Fruit fly (Drosophila melanogaster) whole organism, embryonic: Measurements from ENCODE around the gene CG1979.

Source experiments
- CG10565 ChIP-seq: fragments of 200-800 bp; sonication (Bioruptor generic); optimal IDR thresholded peaks from 3 replicates; lab custom pipeline; 2016; ENCODE audit warnings: missing biosample characterization, mild to moderate bottlenecking, missing genetic modification characterization
- CG11723 ChIP-seq: fragments of 200-800 bp; sonication (Bioruptor generic); optimal IDR thresholded peaks from 2 replicates; lab custom pipeline; 2017; ENCODE audit warnings: missing biosample characterization, mild to moderate bottlenecking, missing genetic modification characterization
- CG12659 ChIP-seq: fragments of 200-800 bp; sonication (Bioruptor generic); optimal IDR thresholded peaks from 3 replicates; lab custom pipeline; 2017; ENCODE audit warnings: mild to moderate bottlenecking, missing biosample characterization, missing genetic modification reagents, missing genetic modification characterization
- CG13287 ChIP-seq: fragments of 200-800 bp; sonication (Bioruptor generic); IDR thresholded peaks from 2 replicates; pipeline ENCODE4 v1.3.6; 2022; ENCODE audit warnings: missing biosample characterization, missing genetic modification characterization; ENCODE audit not compliant: partially characterized antibody
- CG1647 ChIP-seq: fragments of 200-800 bp; sonication (Bioruptor generic); optimal IDR thresholded peaks from 3 replicates; lab custom pipeline; 2016; ENCODE audit warnings: missing biosample characterization, missing genetic modification characterization
- CG18619 ChIP-seq: fragments of 200-800 bp; sonication (Bioruptor generic); optimal IDR thresholded peaks from 3 replicates; lab custom pipeline; 2017; ENCODE audit warnings: missing biosample characterization, mild to moderate bottlenecking, missing genetic modification characterization
- CG32767 ChIP-seq: fragments of 200-800 bp; sonication (Bioruptor generic); IDR thresholded peaks from 2 replicates; pipeline ENCODE4 v1.3.6; 2022; ENCODE audit warnings: missing biosample characterization, missing genetic modification characterization
- CG3847 ChIP-seq: fragments of 200-800 bp; sonication (Bioruptor generic); IDR thresholded peaks from 2 replicates; pipeline ENCODE4 v1.3.6; 2022; ENCODE audit warnings: missing biosample characterization, missing genetic modification characterization
- CG3995 ChIP-seq: fragments of 200-800 bp; sonication (Bioruptor generic); optimal IDR thresholded peaks from 3 replicates; lab custom pipeline; 2016; ENCODE audit warnings: missing biosample characterization, missing genetic modification characterization
- CG4617 ChIP-seq: fragments of 200-800 bp; sonication (Bioruptor generic); optimal IDR thresholded peaks from 3 replicates; lab custom pipeline; 2016; ENCODE audit warnings: missing biosample characterization, missing genetic modification characterization, borderline replicate concordance
- CG4707 ChIP-seq: fragments of 200-800 bp; sonication (Bioruptor generic); optimal IDR thresholded peaks from 2 replicates; lab custom pipeline; 2018; ENCODE audit warnings: missing biosample characterization, mild to moderate bottlenecking, missing genetic modification characterization, moderate library complexity
- CG7357 ChIP-seq: fragments of 200-800 bp; sonication (Bioruptor generic); IDR thresholded peaks from 3 replicates; pipeline ENCODE4 v1.3.6; 2022; ENCODE audit warnings: missing biosample characterization, missing genetic modification characterization
- CG7745 ChIP-seq: fragments of 200-800 bp; sonication (Bioruptor generic); optimal IDR thresholded peaks from 2 replicates; lab custom pipeline; 2018; ENCODE audit warnings: missing biosample characterization, mild to moderate bottlenecking, missing genetic modification characterization, moderate library complexity
- CrebB ChIP-seq: fragments of 200-800 bp; sonication (Bioruptor generic); optimal IDR thresholded peaks from 3 replicates; lab custom pipeline; 2018; ENCODE audit warnings: missing biosample characterization, mild to moderate bottlenecking, missing genetic modification characterization
- Dll ChIP-seq: fragments of 200-800 bp; sonication (Bioruptor generic); IDR thresholded peaks from 4 replicates; pipeline ENCODE4 v1.3.6; 2022; ENCODE audit warnings: missing biosample characterization, missing genetic modification characterization; ENCODE audit not compliant: partially characterized antibody
- Dp ChIP-seq: fragments of 200-800 bp; sonication (Bioruptor generic); optimal IDR thresholded peaks from 2 replicates; lab custom pipeline; 2018; ENCODE audit warnings: missing biosample characterization, mild to moderate bottlenecking, missing genetic modification characterization, moderate library complexity
- E2f2 ChIP-seq: fragments of 200-800 bp; sonication (Bioruptor generic); IDR thresholded peaks from 2 replicates; pipeline ENCODE4 v1.3.6; 2022; ENCODE audit warnings: missing biosample characterization, missing genetic modification characterization
- Gsc ChIP-seq: fragments of 200-800 bp; sonication (Bioruptor generic); IDR thresholded peaks from 2 replicates; pipeline ENCODE4 v1.3.6; 2022; ENCODE audit warnings: missing biosample characterization, missing genetic modification characterization
- HmgZ ChIP-seq: fragments of 200-800 bp; sonication (Bioruptor generic); optimal IDR thresholded peaks from 2 replicates; lab custom pipeline; 2018; ENCODE audit warnings: missing biosample characterization, mild to moderate bottlenecking, missing genetic modification characterization
- Myb ChIP-seq: fragments of 200-800 bp; sonication (Bioruptor generic); optimal IDR thresholded peaks from 2 replicates; lab custom pipeline; 2016; ENCODE audit warnings: missing biosample characterization, missing genetic modification characterization
- Opbp ChIP-seq: fragments of 200-800 bp; sonication (Bioruptor generic); IDR thresholded peaks from 3 replicates; pipeline ENCODE4 v1.3.6; 2022; ENCODE audit warnings: missing biosample characterization, missing genetic modification characterization; ENCODE audit not compliant: partially characterized antibody
- Rfx ChIP-seq: fragments of 200-800 bp; sonication (Bioruptor generic); IDR thresholded peaks from 2 replicates; pipeline ENCODE4 v1.3.6; 2022; ENCODE audit warnings: missing biosample characterization, missing genetic modification characterization
- Stat92E ChIP-seq, 3 experiments: fragments of >200 bp in 2 of 3; fragments of 200-800 bp in 1 of 3; sonication (Bioruptor generic) in 1 of 3; optimal IDR thresholded peaks; 2 replicates each; lab custom pipeline; 2017 to 2019; ENCODE audit warnings: missing biosample characterization in 3 of 3, missing genetic modification characterization in 3 of 3, mild to moderate bottlenecking in 1 of 3, moderate library complexity in 1 of 3
- YL-1 ChIP-seq: fragments of 200-800 bp; sonication (Bioruptor generic); optimal IDR thresholded peaks from 3 replicates; lab custom pipeline; 2017; ENCODE audit warnings: missing biosample characterization, mild to moderate bottlenecking, missing genetic modification characterization
- abd-A ChIP-seq: fragments of 200-800 bp; sonication (Bioruptor generic); optimal IDR thresholded peaks from 3 replicates; lab custom pipeline; 2019; ENCODE audit warnings: missing biosample characterization, mild to moderate bottlenecking, missing genetic modification characterization, moderate library complexity
- ara ChIP-seq: fragments of 200-800 bp; sonication (Bioruptor generic); IDR thresholded peaks from 2 replicates; pipeline ENCODE4 v1.3.6; 2022; ENCODE audit warnings: missing biosample characterization, missing genetic modification characterization
- caup ChIP-seq: fragments of 200-800 bp; sonication (Bioruptor generic); optimal IDR thresholded peaks from 3 replicates; lab custom pipeline; 2017; ENCODE audit warnings: missing biosample characterization, mild to moderate bottlenecking, missing genetic modification characterization, moderate library complexity; ENCODE audit not compliant: severe bottlenecking
- cg ChIP-seq: fragments of 200-800 bp; sonication (Bioruptor generic); optimal IDR thresholded peaks from 3 replicates; lab custom pipeline; 2019; ENCODE audit warnings: missing biosample characterization, mild to moderate bottlenecking, missing genetic modification characterization, moderate library complexity
- crp ChIP-seq, 2 experiments: fragments of 200-800 bp; sonication (Bioruptor generic); optimal IDR thresholded peaks; 2 replicates in 1 of 2; 3 replicates in 1 of 2; lab custom pipeline; 2017; ENCODE audit warnings: missing biosample characterization in 2 of 2, missing genetic modification characterization in 2 of 2, mild to moderate bottlenecking in 1 of 2, moderate library complexity in 1 of 2
- dpn ChIP-seq, 2 experiments: fragments of 200-800 bp; sonication (Bioruptor generic); optimal IDR thresholded peaks; 3 replicates each; lab custom pipeline; 2016; ENCODE audit warnings: missing biosample characterization in 2 of 2, missing genetic modification characterization in 2 of 2
- mirr ChIP-seq: fragments of 200-800 bp; sonication (Bioruptor generic); optimal IDR thresholded peaks from 3 replicates; lab custom pipeline; 2018; ENCODE audit warnings: missing biosample characterization, mild to moderate bottlenecking, missing genetic modification characterization
- nom ChIP-seq: fragments of 200-800 bp; sonication (Bioruptor generic); optimal IDR thresholded peaks from 2 replicates; lab custom pipeline; 2017; ENCODE audit warnings: missing biosample characterization, missing genetic modification characterization, mild to moderate bottlenecking, moderate library complexity, missing genetic modification reagents
- pum ChIP-seq: fragments of 200-800 bp; sonication (Bioruptor generic); optimal IDR thresholded peaks from 2 replicates; lab custom pipeline; 2016; ENCODE audit warnings: missing biosample characterization, missing genetic modification characterization
- pzg ChIP-seq: fragments of 200-800 bp; sonication (Bioruptor generic); optimal IDR thresholded peaks from 3 replicates; lab custom pipeline; 2018; ENCODE audit warnings: missing biosample characterization, mild to moderate bottlenecking, missing genetic modification characterization, moderate library complexity
- ranshi ChIP-seq: fragments of 200-800 bp; sonication (Bioruptor generic); IDR thresholded peaks from 2 replicates; pipeline ENCODE4 v1.3.6; 2022; ENCODE audit warnings: missing biosample characterization, missing genetic modification characterization
- row ChIP-seq: fragments of 200-800 bp; sonication (Bioruptor generic); IDR thresholded peaks from 3 replicates; pipeline ENCODE4 v1.3.6; 2022; ENCODE audit warnings: missing biosample characterization, missing genetic modification characterization
- scrt ChIP-seq: fragments of 200-800 bp; sonication (Bioruptor generic); optimal IDR thresholded peaks from 2 replicates; lab custom pipeline; 2018; ENCODE audit warnings: missing biosample characterization, mild to moderate bottlenecking, missing genetic modification characterization, moderate library complexity
- sens ChIP-seq: fragments of 200-800 bp; sonication (Bioruptor generic); peaks from one replicate; lab custom pipeline; 2016; ENCODE audit warnings: missing biosample characterization, missing genetic modification characterization
- slbo ChIP-seq: fragments of 200-800 bp; sonication (Bioruptor generic); IDR thresholded peaks from 2 replicates; pipeline ENCODE4 v1.3.6; 2022; ENCODE audit warnings: missing biosample characterization, missing genetic modification characterization
- sob ChIP-seq: fragments of 200-800 bp; sonication (Bioruptor generic); IDR thresholded peaks from 2 replicates; pipeline ENCODE4 v1.3.6; 2022; ENCODE audit warnings: missing biosample characterization, missing genetic modification characterization
- sr ChIP-seq: fragments of 200-800 bp; sonication (Bioruptor generic); IDR thresholded peaks from 3 replicates; pipeline ENCODE4 v1.3.6; 2022; ENCODE audit warnings: missing biosample characterization, missing genetic modification characterization
- sug ChIP-seq: fragments of 200-800 bp; optimal IDR thresholded peaks from 2 replicates; lab custom pipeline; 2019; ENCODE audit warnings: missing biosample characterization, mild to moderate bottlenecking, missing genetic modification characterization, moderate library complexity
- tgo ChIP-seq: fragments of 200-800 bp; sonication (Bioruptor generic); IDR thresholded peaks from 3 replicates; pipeline ENCODE4 v1.3.6; 2022; ENCODE audit warnings: missing biosample characterization, missing genetic modification characterization
- z ChIP-seq: fragments of 200-800 bp; sonication (Bioruptor generic); IDR thresholded peaks from 3 replicates; pipeline ENCODE4 v1.3.6; 2022; ENCODE audit warnings: missing biosample characterization, missing genetic modification characterization
- zfh1 ChIP-seq: fragments of 200-800 bp; sonication (Bioruptor generic); IDR thresholded peaks from 3 replicates; pipeline ENCODE4 v1.3.6; 2022; ENCODE audit warnings: missing biosample characterization, missing genetic modification characterization

Gene CG1979

dm6 chr3R:7081972-7082371, 27.6 kb downstream of the CG1979 start, which contains the start of gene Dpck (continued):
- TF ChIP-seq CG18619 (GFP tag; lab: Kevin White, UChicago) (no peak), caup (GFP tag; lab: Kevin White, UChicago) (peak; percentile 17), pum (GFP tag; lab: Kevin White, UChicago) (peak; percentile 1)

dm6 chr3R:7083750-7084149, 29.4 kb downstream of the CG1979 start:
- peak; percentile 29 for TF ChIP-seq nom (GFP tag; lab: Kevin White, UChicago)
- no peak for TF ChIP-seq Stat92E (GFP tag; optimal IDR thresholded peaks at IDR 0.05; lab: Kevin White, UChicago)
- no peak for TF ChIP-seq abd-A (tag; lab: Kevin White, UChicago)

- TF ChIP-seq CG10565 (no peak), tgo (GFP tag; lab: Robert Waterston, UW) (no peak), row (GFP tag; lab: Robert Waterston, UW) (0 out of 3 replicates have a peak, but pooled peaks have one; percentile 27), slbo (0 out of 2 replicates have a peak, but pooled peaks have one; percentile 15), CG32767 (peak; percentile 41; the same call in 1 of the 2 replicates), CG18619 (GFP tag; lab: Kevin White, UChicago) (no peak), HmgZ (tag; lab: Kevin White, UChicago) (peak; percentile 1), sr (GFP tag; lab: Robert Waterston, UW) (peak; percentile 74), scrt (GFP tag; lab: Kevin White, UChicago) (peak; percentile 21), sens (GFP tag; lab: Kevin White, UChicago) (no peak), CG4707 (GFP tag; lab: Kevin White, UChicago) (peak; percentile 28), sug (tag; lab: Kevin White, UChicago) (peak; percentile 10), ranshi (peak; percentile 39; the same call in 1 of the 2 replicates), CG13287 (GFP tag; lab: Robert Waterston, UW) (peak; percentile 22; the same call in 1 of the 2 replicates), CG7357 (GFP tag; lab: Robert Waterston, UW) (no peak), Rfx (GFP tag; lab: Robert Waterston, UW) (0 out of 2 replicates have a peak, but pooled peaks have one; percentile 33), sob (GFP tag; lab: Robert Waterston, UW) (0 out of 2 replicates have a peak, but pooled peaks have one; percentile 22), CG4617 (GFP tag; lab: Kevin White, UChicago) (peak; percentile 24), CG3847 (GFP tag; lab: Robert Waterston, UW) (0 out of 2 replicates have a peak, but pooled peaks have one; percentile 35), Dp (GFP tag; lab: Kevin White, UChicago) (peak; percentile 78), cg (GFP tag; lab: Kevin White, UChicago) (peak; percentile 84), Dll (GFP tag; lab: Robert Waterston, UW) (no peak), z (GFP tag; lab: Robert Waterston, UW) (no peak), pzg (GFP tag; lab: Kevin White, UChicago) (peak; percentile 39), nom (GFP tag; lab: Kevin White, UChicago) (peak; percentile 34), crp (GFP tag; optimal IDR thresholded peaks at IDR 0.05; lab: Kevin White, UChicago) (no peak), Gsc (GFP tag; lab: Robert Waterston, UW) (no peak), YL-1 (GFP tag; lab: Kevin White, UChicago) (peak; percentile 4), CG12659 (GFP tag; lab: Kevin White, UChicago) (peak; percentile 8), mirr (peak; percentile 4), Opbp (GFP tag; lab: Robert Waterston, UW) (0 out of 3 replicates have a peak, but pooled peaks have one; percentile 3), CG11723 (GFP tag; lab: Kevin White, UChicago) (no peak), E2f2 (GFP tag; lab: Robert Waterston, UW) (peak; percentile 84), CrebB (tag; lab: Kevin White, UChicago) (peak; percentile 0), CG7745 (tag; lab: Kevin White, UChicago) (no peak), zfh1 (peak; percentile 5; the same call in 1 of the 3 replicates), Myb (GFP tag; lab: Kevin White, UChicago) (peak; percentile 80), ara (GFP tag; lab: Robert Waterston, UW) (0 out of 2 replicates have a peak, but pooled peaks have one; percentile 14), CG1647 (GFP tag; lab: Kevin White, UChicago) (no peak), CG3995 (GFP tag; lab: Kevin White, UChicago) (peak; percentile 67), dpn (GFP tag; optimal IDR thresholded peaks at IDR 0.05; lab: Kevin White, UChicago) (no peak)
These were observed 31.1 kb downstream of the CG1979 start for dm6 chr3R:7085455-7085854.
